Worm (Caenorhabditis elegans) whole organism, L4 larva: ENCODE data around the gene athp-1.

ENCODE experiments used
- F10B5.3 ChIP-seq: sonication (generic microtip); optimal IDR thresholded peaks from 2 replicates; lab custom pipeline; 2016; ENCODE audit warnings: mild to moderate bottlenecking, missing genetic modification characterization, missing compliant biosample characterization
- F26F4.8 ChIP-seq: fragments of 200-800 bp; sonication (Bioruptor generic); conservative IDR thresholded peaks from 2 replicates; pipeline ENCODE4 v1.3.6; 2022; ENCODE audit warnings: missing genetic modification characterization, missing compliant biosample characterization
- F44E2.7 ChIP-seq: fragments of 200-800 bp; sonication (Bioruptor generic); IDR thresholded peaks from 2 replicates; pipeline ENCODE4 v2.1.2; 2022; ENCODE audit warnings: missing genetic modification characterization, missing compliant biosample characterization
- R02D3.7 ChIP-seq: fragments of 150-350 bp; sonication (generic microtip); optimal IDR thresholded peaks from 3 replicates; lab custom pipeline; 2014; ENCODE audit warnings: missing biosample characterization, missing genetic modification characterization
- Y5F2A.4 ChIP-seq: fragments of 200-800 bp; sonication (Bioruptor generic); optimal IDR thresholded peaks from 2 replicates; lab custom pipeline; 2018; ENCODE audit warnings: mild to moderate bottlenecking, missing genetic modification characterization, missing compliant biosample characterization
- ZK546.5 ChIP-seq, 2 experiments: sonication (generic microtip); optimal IDR thresholded peaks; 2 replicates each; lab custom pipeline; 2017; ENCODE audit warnings: missing biosample characterization in 2 of 2, missing genetic modification characterization in 2 of 2
- aha-1 ChIP-seq: fragments of 150-350 bp; peaks from one replicate; lab custom pipeline; 2014; ENCODE audit warnings: missing biosample characterization, missing genetic modification characterization
- ceh-20 ChIP-seq: fragments of 200-800 bp; sonication (Bioruptor generic); IDR thresholded peaks from 2 replicates; pipeline ENCODE4 v1.3.6; 2022; ENCODE audit warnings: missing genetic modification reagents, missing genetic modification characterization, missing compliant biosample characterization
- ceh-28 ChIP-seq: fragments of 150-350 bp; optimal IDR thresholded peaks from 2 replicates; lab custom pipeline; 2014; ENCODE audit warnings: missing biosample characterization, missing genetic modification reagents, missing genetic modification characterization
- ceh-44 ChIP-seq: fragments of 200-800 bp; sonication (Bioruptor generic); IDR thresholded peaks from 2 replicates; pipeline ENCODE4 v1.3.6; 2022; ENCODE audit warnings: missing genetic modification reagents, missing genetic modification characterization, missing compliant biosample characterization
- ceh-82 ChIP-seq: sonication (generic microtip); optimal IDR thresholded peaks from 2 replicates; lab custom pipeline; 2017; ENCODE audit warnings: missing biosample characterization, missing genetic modification characterization
- daf-12 ChIP-seq: fragments of 150-350 bp; optimal IDR thresholded peaks from 2 replicates; lab custom pipeline; 2014; ENCODE audit warnings: missing biosample characterization, missing genetic modification reagents, missing genetic modification characterization
- daf-16 ChIP-seq, 3 experiments: sonication (generic microtip); optimal IDR thresholded peaks; 2 replicates each; lab custom pipeline; 2016 to 2017; ENCODE audit warnings: missing genetic modification characterization in 3 of 3, missing genetic modification reagents in 3 of 3, mild to moderate bottlenecking in 2 of 3, missing compliant biosample characterization in 2 of 3, missing biosample characterization in 1 of 3, moderate library complexity in 1 of 3
- daf-8 ChIP-seq: fragments of 200-800 bp; sonication (Bioruptor generic); IDR thresholded peaks from 2 replicates; pipeline ENCODE4 v1.3.6; 2022; ENCODE audit warnings: missing genetic modification characterization, missing compliant biosample characterization
- dmd-8 ChIP-seq: fragments of 200-800 bp; sonication (Bioruptor generic); IDR thresholded peaks from 2 replicates; pipeline ENCODE4 v1.3.6; 2022; ENCODE audit warnings: missing genetic modification characterization, missing compliant biosample characterization
- duxl-1 ChIP-seq: sonication (generic microtip); optimal IDR thresholded peaks from 2 replicates; lab custom pipeline; 2016; ENCODE audit warnings: mild to moderate bottlenecking, missing genetic modification characterization, moderate library complexity, missing compliant biosample characterization; ENCODE audit not compliant: poor library complexity
- dve-1 ChIP-seq: sonication (generic microtip); optimal IDR thresholded peaks from 2 replicates; lab custom pipeline; 2017; ENCODE audit warnings: antibody characterized with exemption, mild to moderate bottlenecking, missing genetic modification characterization, missing compliant biosample characterization; ENCODE audit not compliant: insufficient read depth
- fkh-10 ChIP-seq: fragments of 150-350 bp; optimal IDR thresholded peaks from 2 replicates; lab custom pipeline; 2014; ENCODE audit warnings: missing biosample characterization, missing genetic modification reagents, missing genetic modification characterization
- gei-8 ChIP-seq: fragments of 200-800 bp; sonication (Bioruptor generic); optimal IDR thresholded peaks from 2 replicates; lab custom pipeline; 2018; ENCODE audit warnings: mild to moderate bottlenecking, missing genetic modification characterization, missing compliant biosample characterization
- hlh-30 ChIP-seq: sonication (generic microtip); optimal IDR thresholded peaks from 2 replicates; lab custom pipeline; 2017; ENCODE audit warnings: antibody characterized with exemption, mild to moderate bottlenecking, missing genetic modification characterization, missing compliant biosample characterization; ENCODE audit not compliant: insufficient read depth
- lim-7 ChIP-seq: fragments of 200-800 bp; sonication (Bioruptor generic); IDR thresholded peaks from 2 replicates; pipeline ENCODE4 v1.3.6; 2022; ENCODE audit warnings: missing genetic modification characterization, missing compliant biosample characterization
- lin-13 ChIP-seq: fragments of 150-350 bp; optimal IDR thresholded peaks from 2 replicates; lab custom pipeline; 2014; ENCODE audit warnings: missing biosample characterization, missing genetic modification reagents, missing genetic modification characterization
- lin-38 ChIP-seq: fragments of 200-800 bp; sonication (Bioruptor generic); IDR thresholded peaks from 2 replicates; pipeline ENCODE4 v1.3.6; 2022; ENCODE audit warnings: missing genetic modification reagents, missing genetic modification characterization, missing compliant biosample characterization
- lsy-2 ChIP-seq, 2 experiments: fragments of 150-350 bp in 1 of 2; sonication (generic microtip) in 1 of 2; optimal IDR thresholded peaks; 2 replicates each; lab custom pipeline; 2014 to 2017; ENCODE audit warnings: missing biosample characterization in 2 of 2, missing genetic modification characterization in 2 of 2
- madf-9 ChIP-seq: fragments of 200-800 bp; sonication (Bioruptor generic); conservative IDR thresholded peaks from 2 replicates; pipeline ENCODE4 v1.3.6; 2022; ENCODE audit warnings: missing genetic modification reagents, missing genetic modification characterization, missing compliant biosample characterization
- mep-1 ChIP-seq: fragments of 150-350 bp; sonication (generic microtip); optimal IDR thresholded peaks from 3 replicates; lab custom pipeline; 2014; ENCODE audit warnings: missing biosample characterization, missing genetic modification characterization
- mes-2 ChIP-seq: sonication (generic microtip); optimal IDR thresholded peaks from 2 replicates; lab custom pipeline; 2016; ENCODE audit warnings: missing genotype, mild to moderate bottlenecking, missing genetic modification characterization, missing compliant biosample characterization; ENCODE audit not compliant: poor library complexity, severe bottlenecking
- mxl-2 ChIP-seq: fragments of 200-800 bp; sonication (Bioruptor generic); conservative IDR thresholded peaks from 2 replicates; pipeline ENCODE4 v1.3.6; 2022; ENCODE audit warnings: missing genetic modification reagents, missing genetic modification characterization, missing compliant biosample characterization
- nhr-25 ChIP-seq: sonication (generic microtip); optimal IDR thresholded peaks from 2 replicates; lab custom pipeline; 2017; ENCODE audit warnings: missing genetic modification characterization, mild to moderate bottlenecking, missing compliant biosample characterization, antibody characterized with exemption, moderate library complexity, borderline replicate concordance; ENCODE audit not compliant: insufficient read depth
- nhr-28 ChIP-seq: fragments of 150-350 bp; optimal IDR thresholded peaks from 2 replicates; lab custom pipeline; 2014; ENCODE audit warnings: missing biosample characterization, missing genetic modification characterization
- nhr-41 ChIP-seq: fragments of 200-800 bp; sonication (Bioruptor generic); IDR thresholded peaks from 2 replicates; pipeline ENCODE4 v1.3.6; 2022; ENCODE audit warnings: missing genetic modification reagents, missing genetic modification characterization, missing compliant biosample characterization
- nhr-42 ChIP-seq: fragments of 200-800 bp; sonication (Bioruptor generic); IDR thresholded peaks from 2 replicates; pipeline ENCODE4 v1.3.6; 2022; ENCODE audit warnings: missing genetic modification characterization, missing compliant biosample characterization
- nhr-48 ChIP-seq: sonication (generic microtip); optimal IDR thresholded peaks from 2 replicates; lab custom pipeline; 2016; ENCODE audit warnings: mild to moderate bottlenecking, missing genetic modification characterization, missing compliant biosample characterization
- nhr-76 ChIP-seq: fragments of 150-350 bp; optimal IDR thresholded peaks from 2 replicates; lab custom pipeline; 2014; ENCODE audit warnings: missing biosample characterization, missing genetic modification characterization
- nhr-77 ChIP-seq: fragments of 150-350 bp; optimal IDR thresholded peaks from 2 replicates; lab custom pipeline; 2014; ENCODE audit warnings: missing biosample characterization, missing genetic modification characterization
- pha-4 ChIP-seq, 2 experiments: fragments of 150-350 bp in 1 of 2; fragments of 200-800 bp in 1 of 2; sonication (Bioruptor generic) in 1 of 2; IDR thresholded peaks in 1 of 2; optimal IDR thresholded peaks in 1 of 2; 2 replicates each; pipeline versions ENCODE4 v1.3.6 to Lab custom; 2014 to 2022; ENCODE audit warnings: missing genetic modification characterization in 2 of 2, missing genetic modification reagents in 2 of 2, missing biosample characterization in 1 of 2, missing compliant biosample characterization in 1 of 2
- php-3 ChIP-seq: fragments of 200-800 bp; sonication (Bioruptor generic); IDR thresholded peaks from 2 replicates; pipeline ENCODE4 v1.3.6; 2022; ENCODE audit warnings: missing genetic modification reagents, missing genetic modification characterization, missing compliant biosample characterization
- pqm-1 ChIP-seq: sonication (generic microtip); optimal IDR thresholded peaks from 2 replicates; lab custom pipeline; 2017; ENCODE audit warnings: missing biosample characterization, missing genetic modification characterization
- rbr-2 ChIP-seq: sonication (generic microtip); optimal IDR thresholded peaks from 2 replicates; lab custom pipeline; 2016; ENCODE audit warnings: missing genotype, missing genetic modification characterization, missing compliant biosample characterization
- saeg-2 ChIP-seq: fragments of 200-800 bp; sonication (Bioruptor generic); IDR thresholded peaks from 2 replicates; pipeline ENCODE4 v1.3.6; 2022; ENCODE audit warnings: missing genetic modification reagents, missing genetic modification characterization, missing compliant biosample characterization
- skn-1 ChIP-seq: fragments of 150-350 bp; optimal IDR thresholded peaks from 2 replicates; lab custom pipeline; 2014; ENCODE audit warnings: missing biosample characterization, missing genetic modification characterization
- snpc-1.2 ChIP-seq: fragments of 200-800 bp; sonication (Bioruptor generic); IDR thresholded peaks from 2 replicates; pipeline ENCODE4 v1.3.6; 2022; ENCODE audit warnings: missing genetic modification reagents, missing genetic modification characterization, missing compliant biosample characterization
- snpc-4 ChIP-seq: fragments of 150-350 bp; optimal IDR thresholded peaks from 2 replicates; lab custom pipeline; 2014; ENCODE audit warnings: missing biosample characterization, missing genetic modification characterization
- spr-3 ChIP-seq: fragments of 200-800 bp; sonication (Bioruptor generic); optimal IDR thresholded peaks from 2 replicates; lab custom pipeline; 2018; ENCODE audit warnings: mild to moderate bottlenecking, missing genetic modification characterization, missing compliant biosample characterization
- tra-1 ChIP-seq: fragments of 200-800 bp; sonication (Bioruptor generic); IDR thresholded peaks from 2 replicates; pipeline ENCODE4 v1.3.6; 2022; ENCODE audit warnings: missing genetic modification reagents, missing genetic modification characterization, missing compliant biosample characterization
- unc-62 ChIP-seq, 3 experiments: fragments of 150-350 bp in 1 of 3; sonication (generic microtip); optimal IDR thresholded peaks in 2 of 3; peaks in 1 of 3; 1 replicate in 1 of 3; 2 replicates in 2 of 3; lab custom pipeline; 2014 to 2017; ENCODE audit warnings: missing biosample characterization in 3 of 3, missing genetic modification characterization in 3 of 3, missing genetic modification reagents in 3 of 3, missing genotype in 1 of 3
- zag-1 ChIP-seq: fragments of 150-350 bp; optimal IDR thresholded peaks from 2 replicates; lab custom pipeline; 2014; ENCODE audit warnings: missing biosample characterization, missing genetic modification characterization
- zfp-2 ChIP-seq: sonication (generic microtip); optimal IDR thresholded peaks from 2 replicates; lab custom pipeline; 2016; ENCODE audit warnings: mild to moderate bottlenecking, missing genetic modification characterization, missing compliant biosample characterization
- zip-2 ChIP-seq: fragments of 150-350 bp; optimal IDR thresholded peaks from 2 replicates; lab custom pipeline; 2014; ENCODE audit warnings: missing biosample characterization, missing genetic modification characterization

Gene athp-1

ce11 chrIII:10848858-10849257 is 32.7 kb upstream of the athp-1 start, which contains the start of the genes fbxb-85 and hex-3 (continued):
- peak; percentile 12 to 89 for TF ChIP-seq daf-16 (GFP tag; optimal IDR thresholded peaks at IDR 0.05; lab: Kevin White, UChicago)
- peak; percentile 86 for TF ChIP-seq daf-16 (tag; optimal IDR thresholded peaks at IDR 0.05; lab: Kevin White, UChicago)
- peak; percentile 92 for TF ChIP-seq ceh-20 (GFP tag; lab: Robert Waterston, UW)
- TF ChIP-seq spr-3 (GFP tag; lab: Kevin White, UChicago), result peak; percentile 90
- no peak for TF ChIP-seq dmd-8 (GFP tag; lab: Robert Waterston, UW)
- TF ChIP-seq fkh-10 (GFP tag; lab: Kevin White, UChicago), result peak; percentile 89
- TF ChIP-seq ZK546.5 (tag; optimal IDR thresholded peaks at IDR 0.05; lab: Kevin White, UChicago), result no peak
- TF ChIP-seq F44E2.7 (GFP tag; lab: Robert Waterston, UW), result no peak
- TF ChIP-seq F10B5.3 (tag; lab: Kevin White, UChicago), result peak; percentile 89
- peak; percentile 89 for TF ChIP-seq aha-1 (tag; lab: Kevin White, UChicago)
- peak; percentile 64 for TF ChIP-seq zag-1
- no peak for TF ChIP-seq R02D3.7 (tag; lab: Kevin White, UChicago)
- TF ChIP-seq daf-8, result no peak
- peak; percentile 95 for TF ChIP-seq mes-2 (tag; lab: Kevin White, UChicago)
- TF ChIP-seq nhr-76 (tag; lab: Kevin White, UChicago), result no peak
- TF ChIP-seq rbr-2 (tag; lab: Kevin White, UChicago), result peak; percentile 94
- TF ChIP-seq pha-4 (GFP tag; IDR thresholded peaks at IDR 0.05; lab: Robert Waterston, UW), result peak; percentile 83
- TF ChIP-seq pha-4 (tag; optimal IDR thresholded peaks at IDR 0.05; lab: Kevin White, UChicago), result no peak
- peak; percentile 47; the same call in 1 of the 2 replicates for TF ChIP-seq tra-1 (GFP tag; lab: Robert Waterston, UW)
- no peak for TF ChIP-seq mxl-2 (GFP tag; lab: Robert Waterston, UW)
- TF ChIP-seq ceh-28, result no peak
- no peak for TF ChIP-seq zfp-2 (tag; lab: Kevin White, UChicago)
- TF ChIP-seq unc-62 (GFP tag; optimal IDR thresholded peaks at IDR 0.05 in 1 of 2; lab: Kevin White, UChicago), result peak in 1 of 2 experiments; percentile 94
- TF ChIP-seq unc-62 (tag; optimal IDR thresholded peaks at IDR 0.05; lab: Kevin White, UChicago), result no peak
- TF ChIP-seq php-3, result peak; percentile 82
- TF ChIP-seq saeg-2 (GFP tag; lab: Robert Waterston, UW), result peak; percentile 83
- TF ChIP-seq hlh-30 (tag; lab: Kevin White, UChicago), result peak; percentile 81
- TF ChIP-seq nhr-25, result peak; percentile 68
- peak; percentile 98 for TF ChIP-seq dve-1 (tag; lab: Kevin White, UChicago)
- peak; percentile 93 for TF ChIP-seq nhr-42
- TF ChIP-seq F26F4.8, result no peak
- TF ChIP-seq pqm-1, result no peak
- TF ChIP-seq nhr-28 (tag; lab: Kevin White, UChicago), result peak; percentile 51
- TF ChIP-seq duxl-1 (tag; lab: Kevin White, UChicago), result peak; percentile 89
- TF ChIP-seq lin-13 (GFP tag; lab: Kevin White, UChicago), result peak; percentile 77
- peak; percentile 66; the same call in 1 of the 2 replicates for TF ChIP-seq ceh-44 (GFP tag; lab: Robert Waterston, UW)
- TF ChIP-seq Y5F2A.4 (GFP tag; lab: Kevin White, UChicago), result peak; percentile 47
- TF ChIP-seq nhr-77, result peak; percentile 82
- peak; percentile 68 for TF ChIP-seq zip-2 (tag; lab: Kevin White, UChicago)
- peak; percentile 93 for TF ChIP-seq lin-38 (GFP tag; lab: Robert Waterston, UW)
- peak; percentile 75 for TF ChIP-seq nhr-48 (tag; lab: Kevin White, UChicago)
- TF ChIP-seq gei-8 (GFP tag; lab: Kevin White, UChicago), result no peak
- TF ChIP-seq daf-12 (tag; lab: Kevin White, UChicago), result no peak
- no peak for TF ChIP-seq snpc-4 (tag; lab: Kevin White, UChicago)
- peak; percentile 37; the same call in 1 of the 2 replicates for TF ChIP-seq madf-9 (GFP tag; lab: Robert Waterston, UW)
- TF ChIP-seq ceh-82 (tag; lab: Kevin White, UChicago), result no peak
- TF ChIP-seq nhr-41 (GFP tag; lab: Robert Waterston, UW), result no peak
- TF ChIP-seq lim-7 (GFP tag; lab: Robert Waterston, UW), result no peak
- TF ChIP-seq mep-1 (tag; lab: Kevin White, UChicago), result peak; percentile 94
- peak; percentile 56 to 96 for TF ChIP-seq lsy-2 (tag; optimal IDR thresholded peaks at IDR 0.05; lab: Kevin White, UChicago)
- peak; percentile 77 for TF ChIP-seq snpc-1.2 (GFP tag; lab: Robert Waterston, UW)
- TF ChIP-seq skn-1, result no peak
